Fruit fly (Drosophila melanogaster): ENCODE measurements around the gene CG43155.

CG43155 gene

dm6 chrX:11423277-11423717 is 36.3 kb upstream of the CG43155 start (continued):
- TF ChIP-seq lov (optimal IDR thresholded peaks at IDR 0.05), result no peak
- TF ChIP-seq lov (GFP tag; IDR thresholded peaks at IDR 0.05), result peak; percentile 82; the same call in 2 of the 3 replicates
- peak; percentile 95 for TF ChIP-seq row (GFP tag; IDR thresholded peaks at IDR 0.05)
- TF ChIP-seq CG6683 (GFP tag; optimal IDR thresholded peaks at IDR 0.05), result peak; percentile 79
- peak; percentile 92; the same call in 1 of the 2 replicates for TF ChIP-seq seq (GFP tag; IDR thresholded peaks at IDR 0.05)
- TF ChIP-seq CG10267 (tag; optimal IDR thresholded peaks at IDR 0.05), result peak; percentile 73
- TF ChIP-seq CG10959 (GFP tag; IDR thresholded peaks at IDR 0.05), result peak; percentile 53; the same call in 1 of the 2 replicates
- TF ChIP-seq CHES-1-like (GFP tag; optimal IDR thresholded peaks at IDR 0.05), result peak; percentile 93
- peak; percentile 32 for TF ChIP-seq CG8359 (GFP tag; optimal IDR thresholded peaks at IDR 0.05; ENCODE audit: borderline replicate concordance)
- peak; percentile 48 to 67 for TF ChIP-seq Trl (optimal IDR thresholded peaks at IDR 0.05)
- peak; percentile 83 for TF ChIP-seq Trl (GFP tag; optimal IDR thresholded peaks at IDR 0.05)
- peak; percentile 85 for TF ChIP-seq stc (GFP tag; IDR thresholded peaks at IDR 0.05)
- TF ChIP-seq CG12391 (tag; optimal IDR thresholded peaks at IDR 0.05), result peak; percentile 83
- TF ChIP-seq CG14014 (GFP tag; IDR thresholded peaks at IDR 0.05), result peak; percentile 91
- TF ChIP-seq sd (tag; optimal IDR thresholded peaks at IDR 0.05), result peak; percentile 82
- TF ChIP-seq CG2202 (tag; optimal IDR thresholded peaks at IDR 0.05), result peak; percentile 2
- TF ChIP-seq gro (GFP tag; optimal IDR thresholded peaks at IDR 0.05), result peak; percentile 95
- peak; percentile 64; the same call in 1 of the 2 replicates for TF ChIP-seq CG11696 (GFP tag; IDR thresholded peaks at IDR 0.05)
- TF ChIP-seq lilli (GFP tag; optimal IDR thresholded peaks at IDR 0.05), result peak; percentile 91
- TF ChIP-seq btn (GFP tag; optimal IDR thresholded peaks at IDR 0.05), result peak; percentile 79
- TF ChIP-seq CG8388 (GFP tag; optimal IDR thresholded peaks at IDR 0.05), result peak; percentile 74
- TF ChIP-seq wdn (GFP tag; IDR thresholded peaks at IDR 0.05), result peak; percentile 87
- TF ChIP-seq tx (GFP tag; optimal IDR thresholded peaks at IDR 0.05), result peak; percentile 90
- TF ChIP-seq Mrtf (GFP tag; IDR thresholded peaks at IDR 0.05), result peak; percentile 85
- TF ChIP-seq CG31365 (tag; optimal IDR thresholded peaks at IDR 0.05), result peak; percentile 73
- TF ChIP-seq bcd (GFP tag; optimal IDR thresholded peaks at IDR 0.05), result peak; percentile 92
- peak; percentile 43 for TF ChIP-seq CG34376 (GFP tag; optimal IDR thresholded peaks at IDR 0.05)
- TF ChIP-seq Bdp1 (GFP tag; optimal IDR thresholded peaks at IDR 0.05), result peak; percentile 83
- TF ChIP-seq H15 (GFP tag; IDR thresholded peaks at IDR 0.05), result peak; percentile 87
- TF ChIP-seq trem (tag; optimal IDR thresholded peaks at IDR 0.05), result peak; percentile 53
- TF ChIP-seq cwo (GFP tag; optimal IDR thresholded peaks at IDR 0.05), result peak; percentile 89
- peak; percentile 38; the same call in 1 of the 2 replicates for TF ChIP-seq ro (GFP tag; IDR thresholded peaks at IDR 0.05)
- TF ChIP-seq CG7963 (GFP tag; IDR thresholded peaks at IDR 0.05; ENCODE audit: partially characterized antibody), result no peak
- peak; percentile 88 for TF ChIP-seq CG10654 (GFP tag; optimal IDR thresholded peaks at IDR 0.05)
- TF ChIP-seq CG4282 (GFP tag; optimal IDR thresholded peaks at IDR 0.05), result peak; percentile 82
- peak; percentile 81 for TF ChIP-seq D19B (GFP tag; optimal IDR thresholded peaks at IDR 0.05)
- no peak for TF ChIP-seq stwl (tag; optimal IDR thresholded peaks at IDR 0.05)
- TF ChIP-seq exex (tag; optimal IDR thresholded peaks at IDR 0.05), result peak; percentile 64
- TF ChIP-seq sr (GFP tag; IDR thresholded peaks at IDR 0.05), result peak; percentile 48; the same call in 1 of the 3 replicates
- peak; percentile 91 for TF ChIP-seq Fer3 (tag; optimal IDR thresholded peaks at IDR 0.05)
- TF ChIP-seq wor (GFP tag; IDR thresholded peaks at IDR 0.05), result peak; percentile 75; the same call in 1 of the 2 replicates
- 0 out of 2 replicates have a peak, but pooled peaks have one; percentile 15 for TF ChIP-seq CG4360 (GFP tag; IDR thresholded peaks at IDR 0.05)
- TF ChIP-seq Sry-δ (GFP tag; optimal IDR thresholded peaks at IDR 0.05), result peak; percentile 59
- TF ChIP-seq nau (GFP tag; optimal IDR thresholded peaks at IDR 0.05), result peak; percentile 85
- peak; percentile 78 for TF ChIP-seq sima (GFP tag; optimal IDR thresholded peaks at IDR 0.05)
- no peak for TF ChIP-seq Doc3 (GFP tag; IDR thresholded peaks at IDR 0.05; ENCODE audit: partially characterized antibody)
- peak; percentile 88 for TF ChIP-seq CG11247 (GFP tag; IDR thresholded peaks at IDR 0.05)
- peak; percentile 88 for TF ChIP-seq CG12744 (GFP tag; optimal IDR thresholded peaks at IDR 0.05)
- peak; percentile 10 for TF ChIP-seq CG30020 (tag; optimal IDR thresholded peaks at IDR 0.05)
- TF ChIP-seq CG3065 (GFP tag; optimal IDR thresholded peaks at IDR 0.05), result peak; percentile 66
- TF ChIP-seq dmrt99B (tag; optimal IDR thresholded peaks at IDR 0.05), result peak; percentile 90
